Fruit fly (Drosophila melanogaster): ENCODE measurements around the gene CG17294.
A peak's percentile ranks its signal among the peaks of the same experiment; 100 is the strongest.

CG17294 gene

DNA sequence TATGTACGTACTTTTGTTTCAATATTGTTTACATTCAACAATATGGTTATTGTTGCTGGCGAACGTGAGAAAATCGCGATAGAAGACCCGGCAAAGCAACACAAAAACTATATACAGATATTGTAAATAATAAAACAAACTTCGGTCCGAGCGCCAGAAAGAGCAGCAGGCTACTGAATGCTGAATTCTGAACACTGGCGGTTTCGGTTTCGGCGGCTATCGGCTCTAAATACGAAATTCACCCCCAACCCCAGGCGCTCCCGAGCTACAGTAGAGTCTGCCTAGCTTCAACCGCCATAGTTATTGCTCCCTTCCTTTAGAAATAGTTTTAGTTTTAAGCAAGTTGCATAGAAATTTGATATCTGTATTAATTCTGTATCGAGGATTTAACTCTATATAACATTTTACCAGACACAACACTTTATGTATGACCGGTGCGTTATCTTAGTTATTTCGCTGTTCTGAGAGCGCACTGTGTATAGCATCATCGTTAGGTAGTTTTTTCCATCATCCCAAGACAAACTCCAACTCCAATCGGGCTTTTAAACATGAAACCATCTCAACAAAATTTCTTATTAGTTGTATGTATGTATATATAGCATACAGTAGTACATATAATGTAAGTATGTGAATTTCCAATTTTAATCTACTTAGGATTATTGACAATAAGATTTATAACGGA is 14.4 kb upstream of the CG17294 start, which contains the start of gene CG7627 (continued):
- TF ChIP-seq stwl (tag; optimal IDR thresholded peaks at IDR 0.05): no peak
- peak; percentile 64 for TF ChIP-seq CG18476 (GFP tag; optimal IDR thresholded peaks at IDR 0.05)

DNA sequence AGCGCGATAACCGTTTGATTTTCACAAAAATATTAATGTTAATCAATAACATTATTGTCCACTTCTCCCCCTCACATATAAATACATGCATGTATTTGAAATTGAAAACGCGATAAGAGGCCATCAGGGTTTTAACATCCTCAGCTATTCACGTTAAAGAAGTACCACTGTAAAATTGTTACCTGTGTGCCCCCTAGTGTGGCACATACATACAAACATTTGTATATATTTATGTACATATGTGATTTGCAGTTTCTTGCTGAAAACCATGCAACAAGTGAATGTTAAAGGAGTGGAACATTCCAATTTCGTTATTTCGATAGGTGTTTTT is 13.9 kb upstream of the CG17294 start:
- TF ChIP-seq Elba2 (GFP tag; optimal IDR thresholded peaks at IDR 0.05): peak; percentile 63
- peak; percentile 37 for TF ChIP-seq Med (GFP tag)
- TF ChIP-seq dpn (GFP tag; optimal IDR thresholded peaks at IDR 0.05): no peak
- 0 out of 2 replicates have a peak, but pooled peaks have one; percentile 9 for TF ChIP-seq CG8765 (GFP tag; IDR thresholded peaks at IDR 0.05)
- TF ChIP-seq sob (GFP tag; IDR thresholded peaks at IDR 0.05): no peak
- TF ChIP-seq exex (tag; optimal IDR thresholded peaks at IDR 0.05): peak; percentile 5
- TF ChIP-seq CG31365 (tag; optimal IDR thresholded peaks at IDR 0.05): no peak
- TF ChIP-seq insv (GFP tag; optimal IDR thresholded peaks at IDR 0.05): peak in 1 of 2 experiments; percentile 67
- TF ChIP-seq sug (tag; optimal IDR thresholded peaks at IDR 0.05): peak; percentile 77
- no peak for TF ChIP-seq CG13296 (GFP tag; optimal IDR thresholded peaks at IDR 0.05)

DNA sequence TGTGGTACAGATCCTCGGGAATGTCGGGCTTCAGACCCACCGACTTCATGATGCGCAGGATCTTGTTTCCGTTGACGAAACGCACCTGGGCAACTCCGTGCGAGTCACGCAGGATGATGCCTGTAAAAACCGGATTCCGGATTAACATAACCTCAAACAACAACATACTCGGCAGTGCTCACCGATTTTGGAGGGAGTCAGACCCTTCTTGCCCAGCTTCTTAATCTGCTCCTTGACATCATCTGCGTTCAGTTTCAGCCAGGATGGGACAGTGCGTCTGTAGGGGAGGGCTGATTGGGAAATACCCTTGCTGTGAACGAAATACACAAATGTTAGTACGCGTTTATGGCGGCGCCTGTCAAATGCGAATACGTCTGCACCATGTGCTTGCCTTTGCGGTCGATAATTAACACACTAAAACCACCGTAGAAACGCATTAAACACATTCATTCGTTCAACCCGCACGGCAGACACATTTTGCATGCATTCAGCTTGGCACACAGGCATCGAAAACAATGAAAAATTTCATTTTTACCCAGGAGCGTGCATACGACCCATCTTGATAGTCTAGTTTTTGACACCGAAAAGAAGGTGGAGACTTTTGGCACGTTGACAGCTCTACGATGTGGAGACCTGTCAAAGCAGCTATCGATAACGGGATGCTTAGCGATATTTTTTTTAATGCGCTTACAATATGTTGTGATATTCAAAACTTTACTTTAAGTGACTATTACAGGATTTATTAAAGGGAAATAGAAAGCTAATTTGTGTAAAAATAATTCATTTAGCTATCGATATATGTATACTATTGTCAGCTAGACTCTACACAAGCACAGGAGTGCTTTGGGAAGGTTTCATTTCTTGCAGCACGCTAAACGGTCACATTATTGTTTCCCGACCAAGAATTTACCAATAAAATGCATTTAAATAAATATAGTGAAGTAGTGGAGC is 12.6 kb upstream of the CG17294 start, which contains the start of the genes RpS13 and CSN8:
TSS of gene RpS13 (minus strand) at position 657 of the 951 bp plus-strand sequence.
TSS of gene CSN8 (plus strand) at position 850 of the 951 bp plus-strand sequence.
- TF ChIP-seq nerfin-2 (GFP tag; IDR thresholded peaks at IDR 0.05; ENCODE audit: partially characterized antibody) (peak; percentile 80), CG17912 (GFP tag; optimal IDR thresholded peaks at IDR 0.05) (peak; percentile 16), CG9215 (GFP tag; IDR thresholded peaks at IDR 0.05) (no peak), CG1602 (GFP tag; optimal IDR thresholded peaks at IDR 0.05) (no peak), Side (GFP tag; optimal IDR thresholded peaks at IDR 0.05) (no peak), Ets97D (GFP tag; optimal IDR thresholded peaks at IDR 0.05) (peak; percentile 95), Mad (GFP tag; optimal IDR thresholded peaks at IDR 0.05) (no peak), CG6654 (GFP tag; optimal IDR thresholded peaks at IDR 0.05) (no peak), CG10431 (GFP tag; optimal IDR thresholded peaks at IDR 0.05) (no peak), CG6765 (GFP tag; optimal IDR thresholded peaks at IDR 0.05) (peak; percentile 59), CG3407 (GFP tag; optimal IDR thresholded peaks at IDR 0.05) (no peak), pzg (GFP tag; optimal IDR thresholded peaks at IDR 0.05) (peak; percentile 90), HLH54F (GFP tag; optimal IDR thresholded peaks at IDR 0.05) (no peak), CG6689 (GFP tag; IDR thresholded peaks at IDR 0.05) (no peak), zfh2 (GFP tag; optimal IDR thresholded peaks at IDR 0.05) (no peak), CG42726 (GFP tag; IDR thresholded peaks at IDR 0.05; ENCODE audit: partially characterized antibody) (peak; percentile 80), TFAM (GFP tag; optimal IDR thresholded peaks at IDR 0.05) (no peak), CG6175 (GFP tag; IDR thresholded peaks at IDR 0.05) (no peak), C15 (GFP tag; IDR thresholded peaks at IDR 0.05) (no peak), CG31441 (GFP tag; IDR thresholded peaks at IDR 0.05) (peak; percentile 54; the same call in 1 of the 2 replicates), CG12769 (tag; optimal IDR thresholded peaks at IDR 0.05) (no peak), Nf-YC (tag; optimal IDR thresholded peaks at IDR 0.05) (peak; percentile 60), Trl (optimal IDR thresholded peaks at IDR 0.05) (no peak), Trl (GFP tag; optimal IDR thresholded peaks at IDR 0.05) (no peak), odd (GFP tag; optimal IDR thresholded peaks at IDR 0.05) (no peak), Scr (GFP tag; IDR thresholded peaks at IDR 0.05; ENCODE audit: partially characterized antibody) (peak; percentile 98), tx (GFP tag; optimal IDR thresholded peaks at IDR 0.05) (no peak), CG2120 (GFP tag; optimal IDR thresholded peaks at IDR 0.05) (no peak), Vsx1 (GFP tag; optimal IDR thresholded peaks at IDR 0.05) (peak; percentile 46), CG12744 (GFP tag; optimal IDR thresholded peaks at IDR 0.05) (no peak), hb (GFP tag; IDR thresholded peaks at IDR 0.05; ENCODE audit: partially characterized antibody) (peak; percentile 94), CG4617 (GFP tag; optimal IDR thresholded peaks at IDR 0.05; ENCODE audit: borderline replicate concordance) (peak; percentile 56), Drgx (GFP tag; IDR thresholded peaks at IDR 0.05) (peak; percentile 16; the same call in 1 of the 2 replicates)
